Fruit fly (Drosophila melanogaster) whole organism, embryonic: Measurements from ENCODE around the gene CG43813.

ENCODE experiments used
- BEAF-32 ChIP-seq: fragments of 200-800 bp; sonication (Bioruptor generic); optimal IDR thresholded peaks from 3 replicates; lab custom pipeline; 2017; ENCODE audit warnings: missing biosample characterization, missing genetic modification characterization, mild to moderate bottlenecking, moderate library complexity, missing genetic modification reagents
- CG11085 ChIP-seq: fragments of 200-800 bp; sonication (Bioruptor generic); IDR thresholded peaks from 2 replicates; pipeline ENCODE4 v1.3.6; 2022; ENCODE audit warnings: missing biosample characterization, missing genetic modification characterization
- CG12071 ChIP-seq: fragments of 200-800 bp; sonication (Bioruptor generic); optimal IDR thresholded peaks from 3 replicates; lab custom pipeline; 2018; ENCODE audit warnings: missing biosample characterization, mild to moderate bottlenecking, missing genetic modification characterization
- CG12391 ChIP-seq: fragments of 200-800 bp; sonication (Bioruptor generic); optimal IDR thresholded peaks from 3 replicates; lab custom pipeline; 2018; ENCODE audit warnings: missing biosample characterization, mild to moderate bottlenecking, missing genetic modification characterization, moderate library complexity
- CG12769 ChIP-seq: fragments of 200-800 bp; sonication (Bioruptor generic); optimal IDR thresholded peaks from 2 replicates; lab custom pipeline; 2019; ENCODE audit warnings: missing biosample characterization, mild to moderate bottlenecking, missing genetic modification characterization, moderate library complexity
- CG15269 ChIP-seq: fragments of 200-800 bp; sonication (Bioruptor generic); optimal IDR thresholded peaks from 2 replicates; lab custom pipeline; 2018; ENCODE audit warnings: missing biosample characterization, mild to moderate bottlenecking, missing genetic modification characterization, moderate library complexity
- CG15479 ChIP-seq: fragments of 200-800 bp; sonication (Bioruptor generic); optimal IDR thresholded peaks from 3 replicates; lab custom pipeline; 2019; ENCODE audit warnings: missing biosample characterization, mild to moderate bottlenecking, missing genetic modification characterization, moderate library complexity
- CG18011 ChIP-seq: fragments of 200-800 bp; sonication (Bioruptor generic); optimal IDR thresholded peaks from 2 replicates; lab custom pipeline; 2017; ENCODE audit warnings: missing biosample characterization, missing genetic modification characterization, mild to moderate bottlenecking, moderate library complexity, missing genotype
- CG18262 ChIP-seq: fragments of 200-800 bp; optimal IDR thresholded peaks from 3 replicates; lab custom pipeline; 2019; ENCODE audit warnings: missing biosample characterization, mild to moderate bottlenecking, missing genetic modification characterization, moderate library complexity
- CG18476 ChIP-seq: fragments of 200-800 bp; sonication (Bioruptor generic); optimal IDR thresholded peaks from 2 replicates; lab custom pipeline; 2016; ENCODE audit warnings: missing biosample characterization, mild to moderate bottlenecking, missing genetic modification characterization
- CG2875 ChIP-seq: fragments of 200-800 bp; sonication (Bioruptor generic); optimal IDR thresholded peaks from 2 replicates; lab custom pipeline; 2017; ENCODE audit warnings: missing biosample characterization, mild to moderate bottlenecking, missing genetic modification characterization, missing genetic modification reagents
- CG5180 ChIP-seq: fragments of 200-800 bp; sonication (Bioruptor generic); optimal IDR thresholded peaks from 3 replicates; lab custom pipeline; 2017; ENCODE audit warnings: missing biosample characterization, missing genetic modification characterization, mild to moderate bottlenecking, moderate library complexity, missing genetic modification reagents
- CG7271 ChIP-seq: fragments of 200-800 bp; sonication (Bioruptor generic); optimal IDR thresholded peaks from 2 replicates; lab custom pipeline; 2018; ENCODE audit warnings: missing biosample characterization, mild to moderate bottlenecking, missing genetic modification characterization, moderate library complexity
- CG9817 ChIP-seq: fragments of 200-800 bp; sonication (Bioruptor generic); optimal IDR thresholded peaks from 2 replicates; lab custom pipeline; 2018; ENCODE audit warnings: missing biosample characterization, mild to moderate bottlenecking, missing genetic modification characterization, moderate library complexity
- CG9932 ChIP-seq: fragments of 200-800 bp; sonication (Bioruptor generic); IDR thresholded peaks from 2 replicates; pipeline ENCODE4 v1.3.6; 2022; ENCODE audit warnings: missing biosample characterization, missing genetic modification characterization
- CrebB ChIP-seq: fragments of 200-800 bp; sonication (Bioruptor generic); optimal IDR thresholded peaks from 3 replicates; lab custom pipeline; 2018; ENCODE audit warnings: missing biosample characterization, mild to moderate bottlenecking, missing genetic modification characterization
- D19A ChIP-seq: fragments of 200-800 bp; optimal IDR thresholded peaks from 3 replicates; lab custom pipeline; 2019; ENCODE audit warnings: missing biosample characterization, mild to moderate bottlenecking, missing genetic modification characterization, moderate library complexity
- Doc2 ChIP-seq: fragments of 200-800 bp; sonication (Bioruptor generic); IDR thresholded peaks from 2 replicates; pipeline ENCODE4 v1.3.6; 2022; ENCODE audit warnings: missing biosample characterization, missing genetic modification characterization
- Drgx ChIP-seq: fragments of 200-800 bp; sonication (Bioruptor generic); IDR thresholded peaks from 2 replicates; pipeline ENCODE4 v1.3.6; 2022; ENCODE audit warnings: missing biosample characterization, missing genetic modification characterization
- Eip74EF ChIP-seq, 2 experiments: fragments of 200-800 bp in 1 of 2; fragments of >200 bp in 1 of 2; sonication (Bioruptor generic) in 1 of 2; optimal IDR thresholded peaks; 2 replicates each; lab custom pipeline; 2017 to 2019; ENCODE audit warnings: missing biosample characterization in 2 of 2, missing genetic modification characterization in 2 of 2, mild to moderate bottlenecking in 1 of 2, moderate library complexity in 1 of 2
- Ets65A ChIP-seq: fragments of 200-800 bp; sonication (Bioruptor generic); peaks from one replicate; lab custom pipeline; 2016; ENCODE audit warnings: missing biosample characterization, missing genetic modification characterization
- Fer2 ChIP-seq: fragments of 200-800 bp; sonication (Bioruptor generic); optimal IDR thresholded peaks from 2 replicates; lab custom pipeline; 2018; ENCODE audit warnings: missing biosample characterization, mild to moderate bottlenecking, missing genetic modification characterization, moderate library complexity
- HLHmδ ChIP-seq: fragments of 200-800 bp; sonication (Bioruptor generic); optimal IDR thresholded peaks from 2 replicates; lab custom pipeline; 2018; ENCODE audit warnings: missing biosample characterization, mild to moderate bottlenecking, missing genetic modification characterization, moderate library complexity
- Hey ChIP-seq: fragments of 200-800 bp; sonication (Bioruptor generic); optimal IDR thresholded peaks from 3 replicates; lab custom pipeline; 2018; ENCODE audit warnings: missing biosample characterization, mild to moderate bottlenecking, missing genetic modification characterization
- Hmx ChIP-seq: fragments of 200-800 bp; sonication (Bioruptor generic); optimal IDR thresholded peaks from 2 replicates; lab custom pipeline; 2016; ENCODE audit warnings: missing biosample characterization, missing genetic modification characterization
- Med ChIP-seq: fragments of 200-800 bp; sonication (Bioruptor generic); peaks from one replicate; lab custom pipeline; 2016; ENCODE audit warnings: missing biosample characterization, missing genetic modification characterization, mild to moderate bottlenecking, inconsistent platforms, moderate library complexity
- Meics ChIP-seq: fragments of 200-800 bp; sonication (Bioruptor generic); optimal IDR thresholded peaks from 2 replicates; lab custom pipeline; 2017; ENCODE audit warnings: missing biosample characterization, mild to moderate bottlenecking, missing genetic modification characterization
- Myb ChIP-seq: fragments of 200-800 bp; sonication (Bioruptor generic); optimal IDR thresholded peaks from 2 replicates; lab custom pipeline; 2016; ENCODE audit warnings: missing biosample characterization, missing genetic modification characterization
- Optix ChIP-seq: fragments of 200-800 bp; sonication (Bioruptor generic); IDR thresholded peaks from 3 replicates; pipeline ENCODE4 v1.3.6; 2022; ENCODE audit warnings: missing biosample characterization, missing genetic modification characterization
- Poxn ChIP-seq: fragments of 200-800 bp; sonication (Bioruptor generic); IDR thresholded peaks from 2 replicates; pipeline ENCODE4 v1.3.6; 2022; ENCODE audit warnings: missing biosample characterization, missing genetic modification characterization
- Sin3A ChIP-seq: fragments of >200 bp; optimal IDR thresholded peaks from 2 replicates; lab custom pipeline; 2018
- Trl ChIP-seq, 3 experiments: fragments of >200 bp in 2 of 3; fragments of 200-800 bp in 1 of 3; sonication (Bioruptor generic) in 1 of 3; optimal IDR thresholded peaks; 2 replicates in 1 of 3; 3 replicates in 2 of 3; lab custom pipeline; 2016 to 2017; ENCODE audit warnings: missing biosample characterization in 1 of 3, missing genetic modification characterization in 1 of 3
- bowl ChIP-seq: fragments of 200-800 bp; sonication (Bioruptor generic); IDR thresholded peaks from 2 replicates; pipeline ENCODE4 v1.3.6; 2022; ENCODE audit warnings: missing biosample characterization, missing genetic modification characterization
- btn ChIP-seq: fragments of 200-800 bp; sonication (Bioruptor generic); optimal IDR thresholded peaks from 2 replicates; lab custom pipeline; 2016; ENCODE audit warnings: missing biosample characterization, missing genetic modification characterization
- cwo ChIP-seq: fragments of 200-800 bp; sonication (Bioruptor generic); optimal IDR thresholded peaks from 3 replicates; lab custom pipeline; 2017; ENCODE audit warnings: missing biosample characterization, missing genetic modification characterization, mild to moderate bottlenecking, moderate library complexity, missing genetic modification reagents
- dimm ChIP-seq: fragments of 200-800 bp; sonication (Bioruptor generic); IDR thresholded peaks from 2 replicates; pipeline ENCODE4 v1.3.6; 2022; ENCODE audit warnings: missing biosample characterization, missing genetic modification characterization
- fru ChIP-seq: fragments of >200 bp; optimal IDR thresholded peaks from 2 replicates; lab custom pipeline; 2017
- gem ChIP-seq: fragments of 200-800 bp; sonication (Bioruptor generic); optimal IDR thresholded peaks from 2 replicates; lab custom pipeline; 2019; ENCODE audit warnings: missing biosample characterization, mild to moderate bottlenecking, missing genetic modification characterization, moderate library complexity
- grn ChIP-seq: fragments of 200-800 bp; sonication (Bioruptor generic); optimal IDR thresholded peaks from 3 replicates; lab custom pipeline; 2017; ENCODE audit warnings: missing biosample characterization, missing genetic modification characterization
- hbn ChIP-seq: fragments of 200-800 bp; sonication (Bioruptor generic); IDR thresholded peaks from 2 replicates; pipeline ENCODE4 v1.3.6; 2022; ENCODE audit warnings: missing biosample characterization, missing genetic modification characterization; ENCODE audit not compliant: partially characterized antibody
- nau ChIP-seq: fragments of 200-800 bp; sonication (Bioruptor generic); optimal IDR thresholded peaks from 3 replicates; lab custom pipeline; 2017; ENCODE audit warnings: missing biosample characterization, mild to moderate bottlenecking, missing genetic modification characterization, missing genetic modification reagents
- odd ChIP-seq: fragments of 200-800 bp; sonication (Bioruptor generic); optimal IDR thresholded peaks from 2 replicates; lab custom pipeline; 2017; ENCODE audit warnings: missing biosample characterization, mild to moderate bottlenecking, missing genetic modification characterization
- onecut ChIP-seq: fragments of 200-800 bp; sonication (Bioruptor generic); IDR thresholded peaks from 2 replicates; pipeline ENCODE4 v1.3.6; 2022; ENCODE audit warnings: missing biosample characterization, missing genetic modification characterization
- pita ChIP-seq: fragments of 200-800 bp; sonication (Bioruptor generic); optimal IDR thresholded peaks from 2 replicates; lab custom pipeline; 2017; ENCODE audit warnings: missing biosample characterization, mild to moderate bottlenecking, missing genetic modification characterization
- pnt ChIP-seq: fragments of 200-800 bp; sonication (Bioruptor generic); optimal IDR thresholded peaks from 3 replicates; lab custom pipeline; 2016; ENCODE audit warnings: missing biosample characterization, missing genetic modification characterization
- salm ChIP-seq: fragments of 200-800 bp; sonication (Bioruptor generic); optimal IDR thresholded peaks from 2 replicates; lab custom pipeline; 2018; ENCODE audit warnings: missing biosample characterization, mild to moderate bottlenecking, missing genetic modification characterization
- sr ChIP-seq: fragments of 200-800 bp; sonication (Bioruptor generic); IDR thresholded peaks from 3 replicates; pipeline ENCODE4 v1.3.6; 2022; ENCODE audit warnings: missing biosample characterization, missing genetic modification characterization
- sug ChIP-seq: fragments of 200-800 bp; optimal IDR thresholded peaks from 2 replicates; lab custom pipeline; 2019; ENCODE audit warnings: missing biosample characterization, mild to moderate bottlenecking, missing genetic modification characterization, moderate library complexity
- tin ChIP-seq: fragments of 200-800 bp; sonication (Bioruptor generic); optimal IDR thresholded peaks from 3 replicates; lab custom pipeline; 2016; ENCODE audit warnings: missing biosample characterization, missing genetic modification characterization

CG43813 gene

dm6 chr2L:12365964-12366482 lies 22.0 kb upstream of the CG43813 start (continued):
- TF ChIP-seq Trl (optimal IDR thresholded peaks at IDR 0.05; lab: Kevin White, UChicago) (peak; percentile 87 to 88), Trl (GFP tag; optimal IDR thresholded peaks at IDR 0.05; lab: Kevin White, UChicago) (peak; percentile 43), D19A (tag; lab: Kevin White, UChicago) (peak; percentile 31), nau (peak; percentile 64), tin (GFP tag; lab: Kevin White, UChicago) (no peak), HLHmδ (GFP tag; lab: Kevin White, UChicago) (no peak), CG18476 (GFP tag; lab: Kevin White, UChicago) (no peak), CG5180 (GFP tag; lab: Kevin White, UChicago) (peak; percentile 5), dimm (GFP tag; lab: Robert Waterston, UW) (no peak), BEAF-32 (GFP tag; lab: Kevin White, UChicago) (no peak), CG18011 (GFP tag; lab: Kevin White, UChicago) (peak; percentile 48), Hmx (GFP tag; lab: Kevin White, UChicago) (no peak), sr (GFP tag; lab: Robert Waterston, UW) (peak; percentile 15; the same call in 1 of the 3 replicates), fru (no peak), Fer2 (tag; lab: Kevin White, UChicago) (no peak), bowl (GFP tag; lab: Robert Waterston, UW) (no peak), Doc2 (GFP tag; lab: Robert Waterston, UW) (no peak), salm (peak; percentile 55), grn (GFP tag; lab: Kevin White, UChicago) (peak; percentile 64), sug (peak; percentile 84), Hey (tag; lab: Kevin White, UChicago) (no peak), odd (GFP tag; lab: Kevin White, UChicago) (peak; percentile 73), Med (GFP tag; lab: Kevin White, UChicago) (peak; percentile 71), btn (GFP tag; lab: Kevin White, UChicago) (no peak), CG12071 (GFP tag; lab: Kevin White, UChicago) (peak; percentile 65), CG18262 (peak; percentile 7), Myb (GFP tag; lab: Kevin White, UChicago) (no peak), CG12769 (tag; lab: Kevin White, UChicago) (peak; percentile 87), pita (GFP tag; lab: Kevin White, UChicago) (no peak), CG9817 (tag; lab: Kevin White, UChicago) (no peak), CG2875 (GFP tag; lab: Kevin White, UChicago) (peak; percentile 1), CrebB (tag; lab: Kevin White, UChicago) (peak; percentile 63), Poxn (GFP tag; lab: Robert Waterston, UW) (no peak)

DNA sequence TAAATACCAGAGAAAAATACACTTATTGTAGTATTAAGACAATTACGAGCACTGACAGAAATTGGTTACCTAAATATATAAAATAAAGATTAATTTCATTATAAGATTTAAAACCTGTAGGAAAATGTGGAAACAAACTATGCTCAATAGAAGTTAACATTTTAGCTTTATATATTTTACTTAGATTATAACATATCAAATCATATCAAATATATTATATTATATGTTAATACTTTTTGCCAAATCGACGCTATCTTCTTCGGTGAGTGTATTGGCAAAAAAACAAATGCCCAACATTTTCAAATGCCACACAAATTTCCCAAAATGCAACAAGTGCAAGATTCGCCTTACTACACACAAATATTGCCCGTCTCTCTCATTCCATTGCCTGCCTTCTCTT lies 20.0 kb upstream of the CG43813 start:
- TF ChIP-seq Drgx (GFP tag; lab: Robert Waterston, UW) (peak; percentile 66), BEAF-32 (GFP tag; lab: Kevin White, UChicago) (no peak), sr (GFP tag; lab: Robert Waterston, UW) (no peak), onecut (no peak), gem (peak; percentile 0)

DNA sequence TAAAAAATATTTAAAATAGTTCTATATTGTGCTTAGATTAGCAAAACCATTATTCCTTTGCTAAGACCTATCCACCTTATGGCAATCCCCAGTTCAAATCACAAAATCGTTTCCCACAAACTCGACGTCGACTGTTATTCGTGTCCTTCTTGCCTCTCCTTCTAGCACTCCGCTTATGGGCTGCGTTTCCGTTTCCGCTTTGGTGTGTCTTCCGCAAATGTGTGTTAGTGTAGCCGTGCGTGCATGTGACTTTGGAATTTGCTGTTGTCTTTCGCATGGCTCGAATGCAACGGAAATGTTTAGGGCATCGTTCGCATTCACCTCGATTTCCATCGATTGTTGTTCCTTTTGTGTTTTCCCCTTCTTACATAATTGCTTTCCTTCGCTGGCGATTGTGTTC lies 19.1 kb upstream of the CG43813 start:
- TF ChIP-seq Meics (GFP tag; lab: Kevin White, UChicago) (no peak), Med (GFP tag; lab: Kevin White, UChicago) (peak; percentile 60), Eip74EF (GFP tag; optimal IDR thresholded peaks at IDR 0.05; lab: Kevin White, UChicago) (no peak), CG11085 (no peak), pnt (GFP tag; lab: Kevin White, UChicago) (no peak), CG7271 (tag; lab: Kevin White, UChicago) (peak; percentile 73), Optix (GFP tag; lab: Robert Waterston, UW) (no peak), hbn (GFP tag; lab: Robert Waterston, UW) (no peak), CG15269 (no peak), Sin3A (lab: Kevin White, UChicago) (no peak), Ets65A (GFP tag; lab: Kevin White, UChicago) (peak; percentile 90), CG15479 (no peak), CG9932 (GFP tag; lab: Robert Waterston, UW) (no peak), CG12391 (tag; lab: Kevin White, UChicago) (no peak), cwo (GFP tag; lab: Kevin White, UChicago) (no peak)
